Worm (Caenorhabditis elegans): ENCODE data around the gene C27D6.15.

The C27D6.15 gene

DNA sequence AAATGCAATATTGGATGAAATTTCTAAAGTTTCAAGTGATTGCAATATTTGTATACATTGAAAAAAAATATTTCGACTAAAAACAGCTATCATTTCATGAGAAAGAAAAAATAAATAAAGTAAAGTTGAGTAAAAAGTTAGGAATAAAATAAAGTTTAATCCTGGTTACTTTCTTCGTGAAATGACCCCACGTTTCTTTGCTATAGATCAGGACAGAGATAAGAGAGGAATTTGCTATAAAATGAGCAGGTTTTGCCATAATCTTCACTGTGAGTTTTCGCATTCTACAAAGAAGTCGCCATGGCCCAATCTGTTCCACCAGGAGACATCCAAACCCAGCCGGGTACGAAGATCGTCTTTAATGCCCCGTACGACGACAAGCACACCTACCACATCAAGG, 22.4 kb downstream of the C27D6.15 start, which contains the start of gene msp-49:
Gene msp-49 (plus strand): TSS at position 301 of the 400 bp plus-strand sequence.
- TF ChIP-seq sma-9 (GFP tag; optimal IDR thresholded peaks at IDR 0.05), result no peak
- TF ChIP-seq sma-9 (tag; optimal IDR thresholded peaks at IDR 0.05), result no peak

ce11 chrII:5195504-5195903, 23.8 kb downstream of the C27D6.15 start, which contains the start of gene C34F11.5:
Gene C34F11.5, plus strand, starts transcription at chrII:5195804.
- no peak for TF ChIP-seq ztf-1 (GFP tag; conservative IDR thresholded peaks at IDR 0.05)
- no peak for TF ChIP-seq crh-2 (tag; optimal IDR thresholded peaks at IDR 0.05)
- no peak for TF ChIP-seq nhr-10 (tag; optimal IDR thresholded peaks at IDR 0.05)
- no peak for TF ChIP-seq skn-1 (tag; optimal IDR thresholded peaks at IDR 0.05)
- no peak for TF ChIP-seq sma-9 (GFP tag; optimal IDR thresholded peaks at IDR 0.05)
- no peak for TF ChIP-seq sma-9 (tag; optimal IDR thresholded peaks at IDR 0.05)
- no peak for TF ChIP-seq elt-3 (tag; optimal IDR thresholded peaks at IDR 0.05)
- no peak for TF ChIP-seq ZK546.5 (tag; optimal IDR thresholded peaks at IDR 0.05)
- no peak for TF ChIP-seq sem-4 (tag; optimal IDR thresholded peaks at IDR 0.05)
- TF ChIP-seq blmp-1 (tag; optimal IDR thresholded peaks at IDR 0.05; ENCODE audit: insufficient read depth), result no peak
- TF ChIP-seq unc-62 (GFP tag; optimal IDR thresholded peaks at IDR 0.05), result no peak
- TF ChIP-seq R02D3.7 (tag; optimal IDR thresholded peaks at IDR 0.05), result no peak
- TF ChIP-seq ztf-11 (tag; optimal IDR thresholded peaks at IDR 0.05), result no peak
- TF ChIP-seq nhr-77 (tag; optimal IDR thresholded peaks at IDR 0.05), result no peak
- no peak for TF ChIP-seq lin-13 (GFP tag; optimal IDR thresholded peaks at IDR 0.05)
- no peak for TF ChIP-seq peb-1 (tag; optimal IDR thresholded peaks at IDR 0.05)
- TF ChIP-seq C34F6.9 (tag; optimal IDR thresholded peaks at IDR 0.05), result no peak
- TF ChIP-seq Y55F3AM.14 (GFP tag; optimal IDR thresholded peaks at IDR 0.05), result no peak

ce11 chrII:5199497-5199896, 27.8 kb downstream of the C27D6.15 start, which contains the start of gene msp-50:
Gene msp-50, plus strand, starts transcription at chrII:5199797.
- TF ChIP-seq nhr-10 (tag; optimal IDR thresholded peaks at IDR 0.05) (no peak), ZK546.5 (tag; optimal IDR thresholded peaks at IDR 0.05) (no peak), mab-5 (tag; optimal IDR thresholded peaks at IDR 0.05) (no peak), lin-11 (tag; optimal IDR thresholded peaks at IDR 0.05) (no peak), lin-39 (tag; optimal IDR thresholded peaks at IDR 0.05) (no peak), F13H6.1 (tag; optimal IDR thresholded peaks at IDR 0.05) (no peak), nhr-25 (tag; optimal IDR thresholded peaks at IDR 0.05) (no peak), fos-1 (tag; optimal IDR thresholded peaks at IDR 0.05) (no peak), snpc-4 (tag; optimal IDR thresholded peaks at IDR 0.05) (no peak), crh-2 (tag; optimal IDR thresholded peaks at IDR 0.05) (no peak), elt-3 (tag; optimal IDR thresholded peaks at IDR 0.05) (no peak), nhr-6 (tag; optimal IDR thresholded peaks at IDR 0.05) (no peak), ama-1 (optimal IDR thresholded peaks at IDR 0.05) (no peak), R02D3.7 (tag; optimal IDR thresholded peaks at IDR 0.05) (no peak), lsy-2 (tag; optimal IDR thresholded peaks at IDR 0.05) (no peak), sem-4 (tag; optimal IDR thresholded peaks at IDR 0.05) (no peak), mdl-1 (tag; optimal IDR thresholded peaks at IDR 0.05) (no peak), nhr-23 (tag; optimal IDR thresholded peaks at IDR 0.05) (no peak), zag-1 (tag; optimal IDR thresholded peaks at IDR 0.05) (no peak)

DNA sequence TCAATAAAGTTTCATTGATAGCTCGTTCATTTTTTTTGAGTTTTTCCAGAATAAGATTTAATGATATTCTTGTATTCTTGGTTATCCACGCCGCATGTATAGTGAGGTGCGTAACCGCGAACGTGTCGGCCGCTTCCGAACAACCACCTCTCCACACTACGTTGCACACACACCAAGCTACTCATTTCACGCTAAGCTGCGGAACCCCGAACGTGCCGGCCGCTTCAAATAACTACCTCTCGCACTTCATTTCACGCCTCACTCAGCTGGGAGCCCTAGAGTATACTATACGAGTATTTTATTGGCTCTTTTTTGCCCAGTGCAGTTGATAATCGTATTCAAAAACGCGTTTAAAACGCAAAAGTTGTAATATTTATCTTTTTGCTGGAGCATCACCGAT, 28.5 kb downstream of the C27D6.15 start:
- peak; percentile 90 for TF ChIP-seq snpc-4 (tag; optimal IDR thresholded peaks at IDR 0.05)

DNA sequence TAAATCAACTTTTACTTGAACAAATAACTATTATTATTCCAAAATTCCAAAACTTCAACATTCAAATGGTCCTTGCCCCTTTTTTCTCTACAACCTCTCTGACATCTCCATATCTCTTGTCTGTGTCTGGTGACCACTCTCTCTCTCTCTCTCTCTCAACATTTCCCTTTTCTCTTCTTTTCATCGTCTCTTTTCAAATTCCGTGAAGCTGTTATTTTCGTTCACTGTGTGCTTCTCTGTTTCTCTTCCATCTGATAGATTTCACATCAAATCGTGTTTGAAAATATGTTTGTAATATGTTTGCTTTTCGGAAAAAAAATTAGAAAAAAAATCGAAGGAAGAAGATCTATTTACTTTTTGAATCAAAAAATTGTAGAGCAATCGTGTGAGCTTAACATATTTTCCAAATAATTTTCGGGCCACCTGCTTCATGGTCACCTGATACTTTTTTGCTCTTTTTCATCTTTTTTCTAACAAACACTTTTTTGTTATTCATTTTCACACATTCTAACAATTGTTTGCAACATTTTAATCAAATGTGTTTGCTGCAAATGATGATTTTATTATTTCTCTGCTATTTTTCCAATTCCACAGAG, 29.4 kb downstream of the C27D6.15 start:
- no peak for TF ChIP-seq sem-4 (tag; optimal IDR thresholded peaks at IDR 0.05)
- peak; percentile 72 for TF ChIP-seq C34F6.9 (tag; optimal IDR thresholded peaks at IDR 0.05)
- peak; percentile 48 for TF ChIP-seq dmd-4 (tag; optimal IDR thresholded peaks at IDR 0.05)
- no peak for TF ChIP-seq egl-27 (tag; optimal IDR thresholded peaks at IDR 0.05)
- peak; percentile 60 for TF ChIP-seq F13H6.1 (tag; optimal IDR thresholded peaks at IDR 0.05)
- TF ChIP-seq nhr-6 (tag; optimal IDR thresholded peaks at IDR 0.05), result peak; percentile 51
- no peak for TF ChIP-seq gmeb-1 (tag; optimal IDR thresholded peaks at IDR 0.05)
- TF ChIP-seq unc-39 (tag; optimal IDR thresholded peaks at IDR 0.05), result no peak
- TF ChIP-seq ztf-4 (tag; optimal IDR thresholded peaks at IDR 0.05), result no peak
- TF ChIP-seq snpc-4 (tag; optimal IDR thresholded peaks at IDR 0.05), result peak; percentile 6
- no peak for TF ChIP-seq nhr-77 (tag; optimal IDR thresholded peaks at IDR 0.05)
- no peak for TF ChIP-seq lin-13 (GFP tag; optimal IDR thresholded peaks at IDR 0.05)
- no peak for TF ChIP-seq mbf-1 (tag; optimal IDR thresholded peaks at IDR 0.05)
- no peak for TF ChIP-seq crh-2 (tag; optimal IDR thresholded peaks at IDR 0.05)
- TF ChIP-seq nhr-12 (tag; optimal IDR thresholded peaks at IDR 0.05), result no peak
- peak; percentile 3 for TF ChIP-seq fos-1 (tag; optimal IDR thresholded peaks at IDR 0.05)
- no peak for TF ChIP-seq sma-3 (GFP tag; optimal IDR thresholded peaks at IDR 0.05)
- TF ChIP-seq skn-1 (tag; optimal IDR thresholded peaks at IDR 0.05), result no peak
- no peak for TF ChIP-seq R02D3.7 (tag; optimal IDR thresholded peaks at IDR 0.05)
- TF ChIP-seq nhr-21 (tag; optimal IDR thresholded peaks at IDR 0.05), result no peak
- TF ChIP-seq elt-3 (tag; optimal IDR thresholded peaks at IDR 0.05), result no peak
- no peak for TF ChIP-seq ztf-11 (tag; optimal IDR thresholded peaks at IDR 0.05)
- TF ChIP-seq peb-1 (tag; optimal IDR thresholded peaks at IDR 0.05), result no peak
- peak in 1 of 2 experiments; percentile 72 for TF ChIP-seq lsy-2 (tag; optimal IDR thresholded peaks at IDR 0.05)
- TF ChIP-seq lin-39 (tag; optimal IDR thresholded peaks at IDR 0.05), result no peak
- TF ChIP-seq aly-2 (tag; optimal IDR thresholded peaks at IDR 0.05), result no peak
- TF ChIP-seq Y55F3AM.14 (GFP tag; optimal IDR thresholded peaks at IDR 0.05), result no peak
- TF ChIP-seq unc-55 (GFP tag; optimal IDR thresholded peaks at IDR 0.05), result peak; percentile 49
- no peak for TF ChIP-seq zag-1 (tag; optimal IDR thresholded peaks at IDR 0.05)
- no peak for TF ChIP-seq lin-11 (tag; optimal IDR thresholded peaks at IDR 0.05)
- TF ChIP-seq ZK546.5 (tag; optimal IDR thresholded peaks at IDR 0.05), result no peak
- no peak for TF ChIP-seq ztf-1 (GFP tag; conservative IDR thresholded peaks at IDR 0.05)
